Fruit fly (Drosophila melanogaster): ENCODE measurements around the gene CecB.

CecB gene

dm6 chr3R:30197796-30198195 lies 15.8 kb downstream of the CecB start:
- TF ChIP-seq Myc (optimal IDR thresholded peaks at IDR 0.05) (no peak), h (optimal IDR thresholded peaks at IDR 0.05) (no peak), Sin3A (optimal IDR thresholded peaks at IDR 0.05) (no peak), ttk (optimal IDR thresholded peaks at IDR 0.05) (no peak), psq (optimal IDR thresholded peaks at IDR 0.05) (no peak), insv (optimal IDR thresholded peaks at IDR 0.05) (no peak)

dm6 chr3R:30196128-30196527 lies 17.5 kb downstream of the CecB start, which contains the start of gene CG15531:
Gene CG15531 (minus strand): TSS chr3R:30196228.
- TF ChIP-seq ttk (optimal IDR thresholded peaks at IDR 0.05) (no peak), Myc (optimal IDR thresholded peaks at IDR 0.05) (no peak), psq (optimal IDR thresholded peaks at IDR 0.05) (no peak), h (optimal IDR thresholded peaks at IDR 0.05) (no peak), Sin3A (optimal IDR thresholded peaks at IDR 0.05) (no peak), insv (optimal IDR thresholded peaks at IDR 0.05) (no peak)

- no peak for TF ChIP-seq Sin3A (optimal IDR thresholded peaks at IDR 0.05)
Measured at dm6 chr3R:30195606-30196049, 18.0 kb downstream of the CecB start.

- TF ChIP-seq Sin3A (optimal IDR thresholded peaks at IDR 0.05) (no peak), insv (optimal IDR thresholded peaks at IDR 0.05) (no peak), h (optimal IDR thresholded peaks at IDR 0.05) (no peak), psq (optimal IDR thresholded peaks at IDR 0.05) (no peak), Myc (optimal IDR thresholded peaks at IDR 0.05) (no peak), ttk (optimal IDR thresholded peaks at IDR 0.05) (no peak)
Measured at dm6 chr3R:30193826-30194225, 19.8 kb downstream of the CecB start.

- TF ChIP-seq Myc (optimal IDR thresholded peaks at IDR 0.05) (no peak), h (optimal IDR thresholded peaks at IDR 0.05) (no peak), psq (optimal IDR thresholded peaks at IDR 0.05) (no peak), Sin3A (optimal IDR thresholded peaks at IDR 0.05) (no peak), insv (optimal IDR thresholded peaks at IDR 0.05) (no peak), ttk (optimal IDR thresholded peaks at IDR 0.05) (no peak)
Measured at dm6 chr3R:30191462-30191874, 22.1 kb downstream of the CecB start.

- TF ChIP-seq Sin3A (optimal IDR thresholded peaks at IDR 0.05), result no peak
Measured at dm6 chr3R:30191047-30191446, 22.6 kb downstream of the CecB start, which contains the start of gene CG9747. Gene CG9747 (minus strand): TSS chr3R:30191252.

dm6 chr3R:30189836-30190235 lies 23.8 kb downstream of the CecB start:
- TF ChIP-seq psq (optimal IDR thresholded peaks at IDR 0.05) (no peak), insv (optimal IDR thresholded peaks at IDR 0.05) (no peak), h (optimal IDR thresholded peaks at IDR 0.05) (no peak), Sin3A (optimal IDR thresholded peaks at IDR 0.05) (no peak), Myc (optimal IDR thresholded peaks at IDR 0.05) (no peak), ttk (optimal IDR thresholded peaks at IDR 0.05) (no peak)

dm6 chr3R:30189398-30189797 lies 24.2 kb downstream of the CecB start:
- TF ChIP-seq ttk (optimal IDR thresholded peaks at IDR 0.05) (no peak), Sin3A (optimal IDR thresholded peaks at IDR 0.05) (no peak), h (optimal IDR thresholded peaks at IDR 0.05) (no peak), Myc (optimal IDR thresholded peaks at IDR 0.05) (no peak), psq (optimal IDR thresholded peaks at IDR 0.05) (no peak), insv (optimal IDR thresholded peaks at IDR 0.05) (no peak)

dm6 chr3R:30183872-30184271 lies 29.7 kb downstream of the CecB start:
- TF ChIP-seq Myc (optimal IDR thresholded peaks at IDR 0.05), result no peak
- TF ChIP-seq psq (optimal IDR thresholded peaks at IDR 0.05), result no peak
- TF ChIP-seq Sin3A (optimal IDR thresholded peaks at IDR 0.05), result no peak
- TF ChIP-seq insv (optimal IDR thresholded peaks at IDR 0.05), result no peak
- no peak for TF ChIP-seq h (optimal IDR thresholded peaks at IDR 0.05)
- TF ChIP-seq ttk (optimal IDR thresholded peaks at IDR 0.05), result no peak

dm6 chr3R:30179934-30180333 lies 33.7 kb downstream of the CecB start, which contains the start of gene Bet5:
Gene Bet5 (plus strand): TSS chr3R:30180232.
- TF ChIP-seq Sin3A (optimal IDR thresholded peaks at IDR 0.05) (no peak), insv (optimal IDR thresholded peaks at IDR 0.05) (no peak), h (optimal IDR thresholded peaks at IDR 0.05) (no peak), Myc (optimal IDR thresholded peaks at IDR 0.05) (no peak), ttk (optimal IDR thresholded peaks at IDR 0.05) (no peak), psq (optimal IDR thresholded peaks at IDR 0.05) (no peak)

dm6 chr3R:30177494-30177893 lies 36.1 kb downstream of the CecB start, which contains the start of the genes CG1983 and CG15530:
Gene CG1983 (minus strand): TSS chr3R:30177700.
Gene CG15530 (plus strand): TSS chr3R:30177877.
- no peak for TF ChIP-seq Sin3A (optimal IDR thresholded peaks at IDR 0.05)
- TF ChIP-seq insv (optimal IDR thresholded peaks at IDR 0.05), result no peak
- no peak for TF ChIP-seq psq (optimal IDR thresholded peaks at IDR 0.05)
- TF ChIP-seq Myc (optimal IDR thresholded peaks at IDR 0.05), result no peak
- TF ChIP-seq h (optimal IDR thresholded peaks at IDR 0.05), result no peak
- TF ChIP-seq ttk (optimal IDR thresholded peaks at IDR 0.05), result no peak

- no peak for TF ChIP-seq insv (optimal IDR thresholded peaks at IDR 0.05)
- no peak for TF ChIP-seq h (optimal IDR thresholded peaks at IDR 0.05)
- TF ChIP-seq Myc (optimal IDR thresholded peaks at IDR 0.05), result no peak
- TF ChIP-seq psq (optimal IDR thresholded peaks at IDR 0.05), result no peak
- TF ChIP-seq ttk (optimal IDR thresholded peaks at IDR 0.05), result no peak
- no peak for TF ChIP-seq Sin3A (optimal IDR thresholded peaks at IDR 0.05)
Measured at dm6 chr3R:30176314-30176713, 37.3 kb downstream of the CecB start.

- TF ChIP-seq Sin3A (optimal IDR thresholded peaks at IDR 0.05) (no peak), psq (optimal IDR thresholded peaks at IDR 0.05) (no peak), h (optimal IDR thresholded peaks at IDR 0.05) (no peak), Myc (optimal IDR thresholded peaks at IDR 0.05) (no peak), insv (optimal IDR thresholded peaks at IDR 0.05) (no peak), ttk (optimal IDR thresholded peaks at IDR 0.05) (no peak)
Measured at dm6 chr3R:30175045-30175589, 38.5 kb downstream of the CecB start.
